Worm (Caenorhabditis elegans) whole organism, L3 larva: ENCODE data around the gene sdc-2.

Experiments used
- egl-27 ChIP-seq: sonication (generic microtip); optimal IDR thresholded peaks from 4 replicates; lab custom pipeline; 2017; ENCODE audit warnings: missing biosample characterization, missing genetic modification reagents, missing genetic modification characterization
- elt-2 ChIP-seq: sonication (generic microtip); optimal IDR thresholded peaks from 2 replicates; lab custom pipeline; 2016; ENCODE audit warnings: missing genetic modification reagents, mild to moderate bottlenecking, missing genetic modification characterization, missing compliant biosample characterization
- fkh-10 ChIP-seq: sonication (generic microtip); optimal IDR thresholded peaks from 2 replicates; lab custom pipeline; 2017; ENCODE audit warnings: missing biosample characterization, missing genetic modification reagents, missing genetic modification characterization
- lin-39 ChIP-seq: fragments of 150-350 bp; optimal IDR thresholded peaks from 2 replicates; lab custom pipeline; 2018; ENCODE audit warnings: missing biosample characterization, missing genetic modification reagents, missing genetic modification characterization
- lsy-12 ChIP-seq: sonication (generic microtip); optimal IDR thresholded peaks from 2 replicates; lab custom pipeline; 2016; ENCODE audit warnings: mild to moderate bottlenecking, missing genetic modification characterization, missing compliant biosample characterization
- mml-1 ChIP-seq: fragments of 150-350 bp; sonication (generic microtip); optimal IDR thresholded peaks from 3 replicates; lab custom pipeline; 2014; ENCODE audit warnings: missing biosample characterization, missing genetic modification characterization
- nhr-11 ChIP-seq: fragments of 150-350 bp; optimal IDR thresholded peaks from 2 replicates; lab custom pipeline; 2014; ENCODE audit warnings: missing biosample characterization, missing genetic modification characterization
- nhr-43 ChIP-seq: sonication (generic microtip); optimal IDR thresholded peaks from 2 replicates; lab custom pipeline; 2016; ENCODE audit warnings: mild to moderate bottlenecking, missing genetic modification characterization, missing compliant biosample characterization; ENCODE audit not compliant: poor library complexity, severe bottlenecking
- unc-62 ChIP-seq: fragments of 150-350 bp; sonication (generic microtip); optimal IDR thresholded peaks from 4 replicates; lab custom pipeline; 2014; ENCODE audit warnings: missing biosample characterization, missing genetic modification reagents, missing genetic modification characterization

The sdc-2 gene

ce11 chrX:11572205-11572604 lies 49.7 kb downstream of the sdc-2 start, which contains the start of gene frm-3:
Gene frm-3, plus strand, starts transcription at chrX:11572505.
- TF ChIP-seq nhr-11 (tag; lab: Kevin White, UChicago), result no peak
- no peak for TF ChIP-seq nhr-43
- TF ChIP-seq, all 47 proteins: peak for 0

DNA sequence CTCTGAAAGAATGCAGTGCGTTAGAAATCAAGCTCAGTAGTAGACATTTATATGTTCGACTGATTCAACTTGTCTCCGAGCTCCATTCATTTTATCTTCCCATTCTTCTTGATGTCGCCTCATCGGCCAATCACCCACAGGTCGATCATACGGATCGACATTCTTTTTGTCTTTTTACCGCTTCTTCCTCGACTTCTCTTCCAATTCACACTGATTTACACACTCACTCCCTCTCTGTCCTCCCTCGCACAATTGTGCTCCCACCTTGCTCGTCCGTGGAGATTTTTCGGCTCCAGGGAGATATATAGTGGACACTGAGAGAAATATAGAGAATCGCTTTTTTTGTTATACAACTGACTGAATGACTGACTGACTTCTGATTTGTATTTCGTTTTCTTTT lies 51.7 kb downstream of the sdc-2 start:
- no peak for TF ChIP-seq fkh-10
- no peak for TF ChIP-seq lsy-12 (tag; lab: Kevin White, UChicago)
- TF ChIP-seq mml-1, result no peak
- TF ChIP-seq egl-27 (tag; lab: Kevin White, UChicago), result no peak

DNA sequence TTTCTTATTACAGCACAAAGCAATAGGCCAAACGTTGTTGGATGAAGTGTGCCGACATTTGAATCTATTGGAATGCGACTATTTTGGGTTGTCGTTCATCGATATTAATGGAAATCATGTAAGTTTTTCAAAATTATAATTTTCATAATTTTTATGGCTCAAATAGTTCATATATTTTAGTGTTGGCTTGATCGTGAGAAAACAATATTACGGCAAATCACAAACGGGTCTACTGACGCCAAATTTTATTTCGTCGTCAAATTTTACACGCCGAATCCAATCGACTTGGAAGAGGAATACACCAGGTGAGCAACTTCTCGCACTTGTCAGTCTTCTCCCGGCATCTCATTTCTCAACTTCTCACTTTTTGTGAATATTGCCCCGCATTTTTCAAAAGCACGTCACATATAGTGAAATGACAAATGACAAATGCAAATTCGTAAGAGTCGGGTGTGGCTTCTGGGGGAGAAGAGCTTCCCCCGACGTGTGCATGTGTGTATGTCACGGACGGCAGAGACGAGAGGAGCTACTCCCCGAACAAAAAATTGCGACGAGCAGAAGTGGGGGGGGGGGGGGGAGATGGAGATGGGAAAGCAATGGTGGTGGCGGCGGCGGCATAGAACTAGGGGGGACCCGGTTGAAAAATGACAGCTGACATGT lies 54.1 kb downstream of the sdc-2 start:
- no peak for TF ChIP-seq elt-2
- peak; percentile 64 for TF ChIP-seq lin-39
- TF ChIP-seq unc-62 (GFP tag; lab: Kevin White, UChicago), result peak; percentile 32
- TF ChIP-seq, all 47 proteins: peak for 2
